Fruit fly (Drosophila melanogaster): Measurements from ENCODE around the gene CG9519.

CG9519 gene

DNA sequence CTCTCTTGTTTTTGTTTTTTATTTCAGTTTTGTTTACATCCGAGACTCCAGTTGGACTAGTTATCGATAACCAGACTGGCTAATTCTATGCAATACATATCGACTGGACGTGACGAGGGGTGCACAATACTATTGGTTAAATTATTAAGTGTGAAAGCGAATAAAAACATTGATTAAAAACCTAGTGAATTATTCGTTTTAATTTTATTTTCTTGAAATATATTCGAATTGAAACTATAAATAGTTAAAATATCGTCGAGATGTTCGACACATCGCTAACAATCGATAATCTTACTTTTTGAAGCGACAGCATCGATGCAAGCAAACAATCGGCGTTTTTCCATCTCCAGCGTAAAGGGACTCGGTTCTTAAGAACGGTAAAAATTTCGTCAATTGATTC is 17.1 kb downstream of the CG9519 start, which contains the start of the genes CG32590 and Flo2 (continued):
- peak; percentile 52 for TF ChIP-seq Lhr (GFP tag; optimal IDR thresholded peaks at IDR 0.05)
- TF ChIP-seq gfzf (GFP tag; optimal IDR thresholded peaks at IDR 0.05): peak; percentile 18
- no peak for TF ChIP-seq CkIIα-i1 (GFP tag; IDR thresholded peaks at IDR 0.05)
- TF ChIP-seq CG8281 (tag; optimal IDR thresholded peaks at IDR 0.05): peak; percentile 15
- TF ChIP-seq gro (GFP tag; optimal IDR thresholded peaks at IDR 0.05): peak; percentile 69
- TF ChIP-seq CG15601 (tag; optimal IDR thresholded peaks at IDR 0.05): peak; percentile 50
- TF ChIP-seq HLHmδ (GFP tag; optimal IDR thresholded peaks at IDR 0.05): no peak
- no peak for TF ChIP-seq schlank (tag; optimal IDR thresholded peaks at IDR 0.05)
- peak; percentile 64 for TF ChIP-seq CG9609 (GFP tag; optimal IDR thresholded peaks at IDR 0.05)
- no peak for TF ChIP-seq CG9797 (GFP tag; optimal IDR thresholded peaks at IDR 0.05)
- no peak for TF ChIP-seq Lpt (GFP tag; optimal IDR thresholded peaks at IDR 0.05)
- peak; percentile 77 for TF ChIP-seq tx (GFP tag; optimal IDR thresholded peaks at IDR 0.05)
- no peak for TF ChIP-seq Nf-YB (GFP tag; optimal IDR thresholded peaks at IDR 0.05)
- TF ChIP-seq NK7.1 (GFP tag; optimal IDR thresholded peaks at IDR 0.05): peak; percentile 16
- TF ChIP-seq crol (GFP tag; IDR thresholded peaks at IDR 0.05): no peak
- TF ChIP-seq Usf (GFP tag; optimal IDR thresholded peaks at IDR 0.05): no peak
- TF ChIP-seq CG3847 (GFP tag; IDR thresholded peaks at IDR 0.05): peak; percentile 81
- peak; percentile 98 for TF ChIP-seq CG34224 (GFP tag; IDR thresholded peaks at IDR 0.05; ENCODE audit: partially characterized antibody)
- peak; percentile 72 for TF ChIP-seq sens-2 (GFP tag; IDR thresholded peaks at IDR 0.05)
- peak; percentile 57 for TF ChIP-seq pnt (GFP tag; optimal IDR thresholded peaks at IDR 0.05)
- peak; percentile 94 for TF ChIP-seq CG15514 (GFP tag; optimal IDR thresholded peaks at IDR 0.05)
- no peak for TF ChIP-seq pfk (GFP tag; optimal IDR thresholded peaks at IDR 0.05)
- peak; percentile 78 for TF ChIP-seq CG7372 (GFP tag; IDR thresholded peaks at IDR 0.05)
- TF ChIP-seq CG11695 (GFP tag; IDR thresholded peaks at IDR 0.05): peak; percentile 64; the same call in 2 of the 3 replicates
- TF ChIP-seq CG13624 (GFP tag; optimal IDR thresholded peaks at IDR 0.05): peak; percentile 63
- peak; percentile 55; the same call in 2 of the 3 replicates for TF ChIP-seq CG17361 (GFP tag; IDR thresholded peaks at IDR 0.05)
- peak; percentile 65 for TF ChIP-seq Antp (GFP tag; optimal IDR thresholded peaks at IDR 0.05)
- TF ChIP-seq CG9437 (GFP tag; optimal IDR thresholded peaks at IDR 0.05): no peak
- peak; percentile 94 for TF ChIP-seq slbo (GFP tag; IDR thresholded peaks at IDR 0.05)
- peak; percentile 72 for TF ChIP-seq CG9727 (GFP tag; optimal IDR thresholded peaks at IDR 0.05)
- TF ChIP-seq tgo (GFP tag; IDR thresholded peaks at IDR 0.05): peak; percentile 83
- peak; percentile 57 for TF ChIP-seq CG8944 (GFP tag; optimal IDR thresholded peaks at IDR 0.05)
- TF ChIP-seq Dp (GFP tag; optimal IDR thresholded peaks at IDR 0.05): peak; percentile 28
- TF ChIP-seq HmgD (GFP tag; optimal IDR thresholded peaks at IDR 0.05): no peak
- TF ChIP-seq H2.0 (GFP tag; IDR thresholded peaks at IDR 0.05): peak; percentile 80
- TF ChIP-seq wor (GFP tag; IDR thresholded peaks at IDR 0.05): peak; percentile 61
- TF ChIP-seq dati (GFP tag; IDR thresholded peaks at IDR 0.05): no peak
- peak; percentile 34 for TF ChIP-seq CG9876 (GFP tag; optimal IDR thresholded peaks at IDR 0.05)
- peak; percentile 57 for TF ChIP-seq CG1024 (GFP tag; IDR thresholded peaks at IDR 0.05)
- TF ChIP-seq emc (GFP tag; optimal IDR thresholded peaks at IDR 0.05): peak; percentile 13
- TF ChIP-seq luna (GFP tag; optimal IDR thresholded peaks at IDR 0.05): no peak
- TF ChIP-seq CG30020 (tag; optimal IDR thresholded peaks at IDR 0.05): peak; percentile 60
- peak; percentile 42 for TF ChIP-seq Fer1 (GFP tag; optimal IDR thresholded peaks at IDR 0.05)
- peak; percentile 56 for TF ChIP-seq CG18764 (GFP tag; optimal IDR thresholded peaks at IDR 0.05)
- peak; percentile 81 for TF ChIP-seq ranshi (GFP tag; IDR thresholded peaks at IDR 0.05)
- peak; percentile 17 for TF ChIP-seq CG3281 (GFP tag; optimal IDR thresholded peaks at IDR 0.05)
- no peak for TF ChIP-seq cad (GFP tag; optimal IDR thresholded peaks at IDR 0.05)
- peak; percentile 74 for TF ChIP-seq CoRest (tag; optimal IDR thresholded peaks at IDR 0.05)
- TF ChIP-seq ham (GFP tag; IDR thresholded peaks at IDR 0.05): no peak
- peak; percentile 69 for TF ChIP-seq Fer2 (tag; optimal IDR thresholded peaks at IDR 0.05)
- TF ChIP-seq pan (optimal IDR thresholded peaks at IDR 0.05): no peak
- peak in 1 of 2 experiments; percentile 80 for TF ChIP-seq pan (GFP tag; optimal IDR thresholded peaks at IDR 0.05 in 1 of 2, IDR thresholded peaks at IDR 0.05 in 1 of 2)

Measured in whole organism, embryonic.